Worm (Caenorhabditis elegans) whole organism, early embryonic: ENCODE data around the gene Y57A10C.1.
A peak's percentile ranks its signal among the peaks of the same experiment; 100 is the strongest.

Experiments used
- B0310.2 ChIP-seq: sonication (generic microtip); optimal IDR thresholded peaks from 2 replicates; lab custom pipeline; 2016; ENCODE audit warnings: mild to moderate bottlenecking, missing genetic modification characterization, missing compliant biosample characterization
- F13C5.2 ChIP-seq: sonication (generic microtip); optimal IDR thresholded peaks from 2 replicates; lab custom pipeline; 2017; ENCODE audit warnings: mild to moderate bottlenecking, missing genetic modification characterization, inconsistent platforms, missing compliant biosample characterization
- aly-1 ChIP-seq: sonication (generic microtip); optimal IDR thresholded peaks from 2 replicates; lab custom pipeline; 2016; ENCODE audit warnings: missing genetic modification characterization, missing compliant biosample characterization
- ama-1 ChIP-seq: fragments of 150-350 bp; optimal IDR thresholded peaks from 2 replicates; lab custom pipeline; 2014
- ceh-13 ChIP-seq: fragments of 200-800 bp; sonication (Bioruptor generic); optimal IDR thresholded peaks from 2 replicates; lab custom pipeline; 2018; ENCODE audit warnings: mild to moderate bottlenecking, missing genetic modification characterization, missing compliant biosample characterization
- ceh-36 ChIP-seq: sonication (generic microtip); optimal IDR thresholded peaks from 2 replicates; lab custom pipeline; 2016; ENCODE audit warnings: missing genetic modification characterization, inconsistent platforms, missing compliant biosample characterization
- ets-7 ChIP-seq: sonication (generic microtip); optimal IDR thresholded peaks from 2 replicates; lab custom pipeline; 2016; ENCODE audit warnings: missing genotype, missing genetic modification characterization, missing compliant biosample characterization
- flt-1 ChIP-seq: fragments of 200-800 bp; sonication (Bioruptor generic); IDR thresholded peaks from 2 replicates; pipeline ENCODE4 v1.3.6; 2022; ENCODE audit warnings: missing genetic modification characterization, missing compliant biosample characterization
- hmbx-1 ChIP-seq: sonication (generic microtip); optimal IDR thresholded peaks from 2 replicates; lab custom pipeline; 2016; ENCODE audit warnings: mild to moderate bottlenecking, missing genetic modification characterization, missing compliant biosample characterization
- hmg-4 ChIP-seq: fragments of 200-800 bp; sonication (Bioruptor generic); optimal IDR thresholded peaks from 2 replicates; lab custom pipeline; 2018; ENCODE audit warnings: mild to moderate bottlenecking, missing genetic modification characterization, missing compliant biosample characterization
- hnd-1 ChIP-seq: sonication (generic microtip); optimal IDR thresholded peaks from 2 replicates; lab custom pipeline; 2016; ENCODE audit warnings: missing genetic modification characterization, missing compliant biosample characterization
- pes-1 ChIP-seq: fragments of 200-800 bp; sonication (Bioruptor generic); IDR thresholded peaks from 2 replicates; pipeline ENCODE4 v1.3.6; 2022; ENCODE audit warnings: missing genetic modification reagents, missing genetic modification characterization, missing compliant biosample characterization
- scrt-1 ChIP-seq: fragments of 200-800 bp; sonication (Bioruptor generic); IDR thresholded peaks from 2 replicates; pipeline ENCODE4 v1.3.6; 2022; ENCODE audit warnings: missing genetic modification characterization, missing compliant biosample characterization
- sea-1 ChIP-seq: fragments of 200-800 bp; sonication (Bioruptor generic); conservative IDR thresholded peaks from 2 replicates; pipeline ENCODE4 v1.3.6; 2022; ENCODE audit warnings: missing genetic modification characterization, missing compliant biosample characterization
- tbx-37 ChIP-seq: fragments of 200-800 bp; sonication (Bioruptor generic); conservative IDR thresholded peaks from 2 replicates; pipeline ENCODE4 v1.3.6; 2022; ENCODE audit warnings: missing genetic modification reagents, missing genetic modification characterization, missing compliant biosample characterization
- tra-4 ChIP-seq: sonication (generic microtip); optimal IDR thresholded peaks from 2 replicates; lab custom pipeline; 2017; ENCODE audit warnings: missing genetic modification characterization, missing compliant biosample characterization

The Y57A10C.1 gene

ce11 chrII:12378793-12379192, 33.5 kb downstream of the Y57A10C.1 start:
- TF ChIP-seq scrt-1 (no peak), F13C5.2 (tag; lab: Kevin White, UChicago) (no peak), tbx-37 (no peak), ceh-13 (GFP tag; lab: Kevin White, UChicago) (no peak), ceh-36 (tag; lab: Kevin White, UChicago) (no peak), ama-1 (lab: Kevin White, UChicago) (no peak), tra-4 (tag; lab: Kevin White, UChicago) (no peak), hmbx-1 (tag; lab: Kevin White, UChicago) (no peak), hmg-4 (no peak), ets-7 (no peak), hnd-1 (tag; lab: Kevin White, UChicago) (no peak), aly-1 (tag; lab: Kevin White, UChicago) (no peak), sea-1 (GFP tag; lab: Robert Waterston, UW) (no peak)

- no peak for TF ChIP-seq ets-7
- TF ChIP-seq scrt-1, result no peak
- no peak for TF ChIP-seq aly-1 (tag; lab: Kevin White, UChicago)
- no peak for TF ChIP-seq hmbx-1 (tag; lab: Kevin White, UChicago)
- TF ChIP-seq tbx-37, result no peak
- no peak for TF ChIP-seq hmg-4
- no peak for TF ChIP-seq ceh-36 (tag; lab: Kevin White, UChicago)
- TF ChIP-seq tra-4 (tag; lab: Kevin White, UChicago), result no peak
These were observed 38.4 kb downstream of the Y57A10C.1 start for ce11 chrII:12373921-12374320.

DNA sequence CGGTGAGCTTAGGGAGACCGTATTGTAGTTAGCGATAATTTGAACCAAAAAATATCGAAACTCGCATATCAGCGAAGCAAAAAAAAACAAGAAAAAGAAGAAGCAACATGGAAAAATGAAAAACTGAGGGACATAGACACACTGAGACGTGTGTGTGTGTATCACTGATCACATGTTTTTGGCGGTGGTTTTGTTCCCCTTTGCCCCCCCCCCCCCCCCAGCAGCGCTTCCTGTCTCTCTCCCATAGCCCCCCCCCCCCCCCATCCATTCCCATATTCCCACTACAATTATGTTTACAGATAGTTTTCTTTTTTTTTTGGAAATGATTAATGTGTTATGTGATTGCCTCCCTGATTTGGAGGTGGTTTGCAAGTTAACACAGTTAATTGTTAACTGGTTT, 43.1 kb downstream of the Y57A10C.1 start:
- TF ChIP-seq pes-1 (GFP tag; lab: Robert Waterston, UW) (no peak), sea-1 (GFP tag; lab: Robert Waterston, UW) (no peak), hnd-1 (tag; lab: Kevin White, UChicago) (no peak), tra-4 (tag; lab: Kevin White, UChicago) (no peak), F13C5.2 (tag; lab: Kevin White, UChicago) (no peak), ets-7 (no peak), hmbx-1 (tag; lab: Kevin White, UChicago) (no peak), tbx-37 (no peak), B0310.2 (tag; lab: Kevin White, UChicago) (no peak), aly-1 (tag; lab: Kevin White, UChicago) (no peak), flt-1 (GFP tag; lab: Robert Waterston, UW) (no peak), ceh-36 (tag; lab: Kevin White, UChicago) (no peak)

DNA sequence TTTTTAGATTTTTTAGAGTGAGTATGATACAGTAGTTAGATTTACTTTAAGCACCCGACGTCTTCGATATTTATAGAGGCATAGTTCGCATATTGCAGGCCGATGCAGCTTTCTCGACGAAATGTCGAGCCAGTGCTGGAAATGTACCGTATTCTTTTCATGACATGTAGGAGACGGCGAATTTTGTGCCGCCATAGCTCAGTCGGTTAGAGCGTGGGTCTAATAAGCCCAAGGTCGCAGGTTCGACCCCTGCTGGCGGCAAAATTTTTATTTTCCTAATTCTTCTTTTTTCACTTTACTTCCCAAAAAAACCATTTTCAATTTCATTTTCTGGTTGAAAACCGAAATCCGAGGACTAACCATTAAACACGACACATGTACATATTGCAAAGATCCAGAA, 50.1 kb downstream of the Y57A10C.1 start:
- peak; percentile 73 for TF ChIP-seq pes-1 (GFP tag; lab: Robert Waterston, UW)
- TF ChIP-seq scrt-1, result no peak
- no peak for TF ChIP-seq aly-1 (tag; lab: Kevin White, UChicago)
- TF ChIP-seq flt-1 (GFP tag; lab: Robert Waterston, UW), result 0 out of 2 replicates have a peak, but pooled peaks have one; percentile 31
